Worm (Caenorhabditis elegans) whole organism, early embryonic: Measurements from ENCODE around the gene cht-2.

ENCODE experiments used
- F13C5.2 ChIP-seq: sonication (generic microtip); optimal IDR thresholded peaks from 2 replicates; lab custom pipeline; 2017; ENCODE audit warnings: mild to moderate bottlenecking, missing genetic modification characterization, inconsistent platforms, missing compliant biosample characterization
- aly-1 ChIP-seq: sonication (generic microtip); optimal IDR thresholded peaks from 2 replicates; lab custom pipeline; 2016; ENCODE audit warnings: missing genetic modification characterization, missing compliant biosample characterization
- ama-1 ChIP-seq: fragments of 150-350 bp; optimal IDR thresholded peaks from 2 replicates; lab custom pipeline; 2014
- ceh-13 ChIP-seq: fragments of 200-800 bp; sonication (Bioruptor generic); optimal IDR thresholded peaks from 2 replicates; lab custom pipeline; 2018; ENCODE audit warnings: mild to moderate bottlenecking, missing genetic modification characterization, missing compliant biosample characterization
- ceh-36 ChIP-seq: sonication (generic microtip); optimal IDR thresholded peaks from 2 replicates; lab custom pipeline; 2016; ENCODE audit warnings: missing genetic modification characterization, inconsistent platforms, missing compliant biosample characterization
- ets-7 ChIP-seq: sonication (generic microtip); optimal IDR thresholded peaks from 2 replicates; lab custom pipeline; 2016; ENCODE audit warnings: missing genotype, missing genetic modification characterization, missing compliant biosample characterization
- hmbx-1 ChIP-seq: sonication (generic microtip); optimal IDR thresholded peaks from 2 replicates; lab custom pipeline; 2016; ENCODE audit warnings: mild to moderate bottlenecking, missing genetic modification characterization, missing compliant biosample characterization
- hmg-4 ChIP-seq: fragments of 200-800 bp; sonication (Bioruptor generic); optimal IDR thresholded peaks from 2 replicates; lab custom pipeline; 2018; ENCODE audit warnings: mild to moderate bottlenecking, missing genetic modification characterization, missing compliant biosample characterization
- hnd-1 ChIP-seq: sonication (generic microtip); optimal IDR thresholded peaks from 2 replicates; lab custom pipeline; 2016; ENCODE audit warnings: missing genetic modification characterization, missing compliant biosample characterization
- pes-1 ChIP-seq: fragments of 200-800 bp; sonication (Bioruptor generic); IDR thresholded peaks from 2 replicates; pipeline ENCODE4 v1.3.6; 2022; ENCODE audit warnings: missing genetic modification reagents, missing genetic modification characterization, missing compliant biosample characterization
- scrt-1 ChIP-seq: fragments of 200-800 bp; sonication (Bioruptor generic); IDR thresholded peaks from 2 replicates; pipeline ENCODE4 v1.3.6; 2022; ENCODE audit warnings: missing genetic modification characterization, missing compliant biosample characterization
- sea-1 ChIP-seq: fragments of 200-800 bp; sonication (Bioruptor generic); conservative IDR thresholded peaks from 2 replicates; pipeline ENCODE4 v1.3.6; 2022; ENCODE audit warnings: missing genetic modification characterization, missing compliant biosample characterization
- tbx-11 ChIP-seq: fragments of 200-800 bp; sonication (Bioruptor generic); IDR thresholded peaks from 2 replicates; pipeline ENCODE4 v1.3.6; 2022; ENCODE audit warnings: missing genetic modification characterization, missing compliant biosample characterization

- TF ChIP-seq ama-1 (no peak), ceh-36 (tag; lab: Kevin White, UChicago) (no peak), ceh-13 (GFP tag; lab: Kevin White, UChicago) (no peak), sea-1 (GFP tag; lab: Robert Waterston, UW) (no peak), tbx-11 (no peak), scrt-1 (GFP tag; lab: Robert Waterston, UW) (no peak), aly-1 (tag; lab: Kevin White, UChicago) (no peak), hnd-1 (tag; lab: Kevin White, UChicago) (no peak), ets-7 (tag; lab: Kevin White, UChicago) (no peak), hmbx-1 (tag; lab: Kevin White, UChicago) (no peak), pes-1 (GFP tag; lab: Robert Waterston, UW) (no peak), F13C5.2 (no peak), hmg-4 (GFP tag; lab: Kevin White, UChicago) (no peak)
Measured at ce11 chrII:8520625-8521024, at the start of gene cht-2.
